Worm (Caenorhabditis elegans): Measurements from ENCODE around the gene dpy-8.

Gene dpy-8

DNA sequence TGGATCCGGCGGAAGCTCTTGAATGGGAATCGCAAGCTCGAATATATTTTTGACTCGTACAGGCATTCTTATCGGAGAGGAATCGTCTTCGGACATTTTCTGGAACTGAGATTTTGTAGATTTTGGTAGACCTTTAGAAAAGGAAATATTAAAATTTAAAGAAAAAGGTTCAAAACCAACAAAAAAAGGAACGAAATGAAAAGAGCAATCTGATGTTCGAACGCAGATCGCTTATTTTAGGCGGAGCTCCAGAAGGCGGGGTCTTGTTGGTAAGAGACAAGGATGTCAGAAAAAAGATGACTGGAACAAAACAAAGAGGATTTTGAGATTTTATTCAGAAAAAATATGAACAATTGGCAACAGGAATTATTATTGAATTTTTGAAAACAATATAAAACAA, 43.3 kb downstream of the dpy-8 start, which contains the start of gene C42D8.9:
Gene C42D8.9, minus strand, starts transcription at position 101 of the 400 bp plus-strand sequence.
- TF ChIP-seq tbx-8 (GFP tag; optimal IDR thresholded peaks at IDR 0.05) (no peak), ceh-83 (GFP tag; optimal IDR thresholded peaks at IDR 0.05) (no peak), sem-2 (GFP tag; optimal IDR thresholded peaks at IDR 0.05) (no peak), ham-2 (GFP tag; optimal IDR thresholded peaks at IDR 0.05) (no peak), mep-1 (tag; optimal IDR thresholded peaks at IDR 0.05) (no peak), elt-1 (tag; optimal IDR thresholded peaks at IDR 0.05; ENCODE audit: borderline replicate concordance, insufficient read depth) (no peak), lin-32 (GFP tag; optimal IDR thresholded peaks at IDR 0.05) (no peak), nhr-28 (tag; optimal IDR thresholded peaks at IDR 0.05) (no peak), mls-2 (tag; optimal IDR thresholded peaks at IDR 0.05) (no peak), zip-8 (tag; optimal IDR thresholded peaks at IDR 0.05) (no peak), nhr-12 (tag; optimal IDR thresholded peaks at IDR 0.05) (no peak), nhr-76 (tag; optimal IDR thresholded peaks at IDR 0.05) (no peak), lin-13 (tag; optimal IDR thresholded peaks at IDR 0.05) (no peak), bed-3 (GFP tag; optimal IDR thresholded peaks at IDR 0.05) (no peak), nhr-237 (tag; optimal IDR thresholded peaks at IDR 0.05) (no peak)

DNA sequence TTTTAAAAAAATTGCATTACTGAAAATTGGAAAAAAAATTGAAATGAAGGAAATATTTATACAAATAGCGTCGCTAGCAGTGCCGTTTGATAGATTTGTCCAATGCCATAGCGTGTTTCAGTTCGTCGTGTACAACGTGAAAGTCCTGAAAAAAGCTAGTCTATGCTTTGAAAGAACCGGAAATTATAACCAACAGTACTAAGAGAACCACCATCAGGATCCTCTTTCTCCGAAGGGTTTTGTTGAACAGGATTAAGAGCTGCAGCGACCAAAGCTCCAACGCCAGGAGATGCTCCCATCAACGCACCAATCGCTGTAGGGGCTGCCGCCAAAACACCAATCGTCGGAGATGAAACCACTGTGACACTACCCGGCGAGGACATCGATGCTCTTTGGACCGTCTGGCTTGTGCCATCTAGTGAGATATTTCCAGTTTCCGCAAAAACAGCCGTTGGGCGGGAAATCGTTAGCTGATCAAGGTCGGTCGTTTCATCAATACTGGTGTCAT, 44.0 kb downstream of the dpy-8 start:
- no peak for TF ChIP-seq unc-120 (tag; optimal IDR thresholded peaks at IDR 0.05; ENCODE audit: poor library complexity, severe bottlenecking)
- TF ChIP-seq elt-1 (tag; optimal IDR thresholded peaks at IDR 0.05; ENCODE audit: borderline replicate concordance, insufficient read depth) = no peak
- no peak for TF ChIP-seq snpc-4 (tag; optimal IDR thresholded peaks at IDR 0.05)
- no peak for TF ChIP-seq sem-2 (GFP tag; optimal IDR thresholded peaks at IDR 0.05)
- TF ChIP-seq ceh-83 (GFP tag; optimal IDR thresholded peaks at IDR 0.05) = no peak
- TF ChIP-seq lin-32 (GFP tag; optimal IDR thresholded peaks at IDR 0.05) = no peak

DNA sequence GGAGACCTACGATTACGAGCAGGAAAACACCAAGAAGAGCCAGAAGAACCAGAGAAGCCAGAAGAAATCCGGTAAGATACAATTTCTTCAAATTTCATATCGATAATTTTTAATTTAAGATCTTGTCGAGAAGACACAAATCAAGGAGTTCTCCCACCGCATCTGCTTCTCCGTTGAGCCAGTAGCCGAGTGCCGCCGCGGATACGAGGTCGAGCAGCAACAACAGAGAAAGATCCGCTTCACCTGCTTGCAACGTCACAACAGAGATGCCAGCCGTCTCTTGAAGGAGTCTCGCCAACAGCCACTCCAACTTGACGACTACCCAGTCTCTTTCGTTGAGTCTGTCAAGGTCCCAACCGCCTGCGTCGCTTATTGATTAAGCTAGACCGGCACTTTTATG, 44.6 kb downstream of the dpy-8 start:
- TF ChIP-seq lin-32 (GFP tag; optimal IDR thresholded peaks at IDR 0.05) = no peak
- TF ChIP-seq mab-5 (tag; optimal IDR thresholded peaks at IDR 0.05) = no peak
- no peak for TF ChIP-seq ces-1 (GFP tag; optimal IDR thresholded peaks at IDR 0.05)
- no peak for TF ChIP-seq lin-13 (tag; optimal IDR thresholded peaks at IDR 0.05)
- TF ChIP-seq nhr-237 (tag; optimal IDR thresholded peaks at IDR 0.05) = no peak
- TF ChIP-seq elt-3 (tag; optimal IDR thresholded peaks at IDR 0.05) = no peak
- no peak for TF ChIP-seq mls-2 (tag; optimal IDR thresholded peaks at IDR 0.05)
- no peak for TF ChIP-seq unc-62 (GFP tag; optimal IDR thresholded peaks at IDR 0.05)
- no peak for TF ChIP-seq nhr-12 (tag; optimal IDR thresholded peaks at IDR 0.05)
- TF ChIP-seq sem-2 (GFP tag; optimal IDR thresholded peaks at IDR 0.05) = no peak
- no peak for TF ChIP-seq zip-8 (tag; optimal IDR thresholded peaks at IDR 0.05)

DNA sequence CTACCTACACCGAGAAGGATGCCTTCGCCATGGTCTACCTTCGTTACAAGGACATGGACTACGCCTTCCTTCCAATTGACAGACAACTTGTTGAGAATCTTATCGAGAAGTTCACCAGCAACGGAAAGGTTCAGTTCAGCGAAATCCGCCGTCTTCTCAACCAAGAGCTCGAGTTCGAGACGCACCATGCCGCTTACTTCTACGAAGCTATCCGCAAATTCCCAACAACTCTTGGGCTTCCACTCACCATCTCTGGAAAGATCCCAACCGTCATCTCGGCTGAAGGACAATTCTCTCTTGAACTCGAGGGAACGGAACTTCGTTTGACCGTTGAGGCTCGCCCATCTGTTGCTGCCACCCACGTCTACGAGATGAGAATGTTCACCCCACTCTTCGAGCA, 46.9 kb downstream of the dpy-8 start:
- TF ChIP-seq nhr-76 (tag; optimal IDR thresholded peaks at IDR 0.05) = no peak
- no peak for TF ChIP-seq flh-1 (GFP tag; optimal IDR thresholded peaks at IDR 0.05)
- no peak for TF ChIP-seq nhr-2 (tag; optimal IDR thresholded peaks at IDR 0.05)
- no peak for TF ChIP-seq ceh-83 (GFP tag; optimal IDR thresholded peaks at IDR 0.05)
- no peak for TF ChIP-seq nhr-12 (tag; optimal IDR thresholded peaks at IDR 0.05)
- TF ChIP-seq sem-2 (GFP tag; optimal IDR thresholded peaks at IDR 0.05) = no peak
- no peak for TF ChIP-seq unc-39 (tag; optimal IDR thresholded peaks at IDR 0.05)
- TF ChIP-seq ham-2 (GFP tag; optimal IDR thresholded peaks at IDR 0.05) = no peak
- TF ChIP-seq mab-5 (tag; optimal IDR thresholded peaks at IDR 0.05) = no peak
- TF ChIP-seq ceh-43 (GFP tag; optimal IDR thresholded peaks at IDR 0.05) = no peak
- no peak for TF ChIP-seq drap-1 (GFP tag; optimal IDR thresholded peaks at IDR 0.05)

DNA sequence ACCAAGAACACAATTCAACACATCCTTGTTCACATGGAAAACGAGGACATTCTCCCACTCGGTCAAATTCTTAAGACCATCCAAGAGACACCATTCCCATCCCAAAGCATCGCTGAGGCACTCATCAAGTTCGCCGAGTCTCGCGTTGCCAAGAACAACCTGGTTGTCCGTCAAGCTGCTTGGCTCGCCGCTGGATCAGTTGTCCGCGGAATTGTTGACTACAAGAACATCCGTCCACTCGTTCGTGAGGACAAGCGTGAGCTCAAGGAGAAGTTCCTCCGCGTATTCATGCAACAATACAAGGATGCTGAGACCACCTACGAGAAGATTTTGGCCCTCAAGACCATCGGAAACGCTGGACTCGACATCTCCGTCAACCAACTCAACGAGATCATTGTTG, 47.9 kb downstream of the dpy-8 start:
- TF ChIP-seq ces-1 (GFP tag; optimal IDR thresholded peaks at IDR 0.05) (no peak), bed-3 (GFP tag; optimal IDR thresholded peaks at IDR 0.05) (no peak), zip-8 (tag; optimal IDR thresholded peaks at IDR 0.05) (no peak), unc-39 (tag; optimal IDR thresholded peaks at IDR 0.05) (no peak), M03D4.4 (tag; optimal IDR thresholded peaks at IDR 0.05) (no peak), ceh-43 (GFP tag; optimal IDR thresholded peaks at IDR 0.05) (no peak), ztf-11 (tag; optimal IDR thresholded peaks at IDR 0.05) (no peak), unc-120 (tag; optimal IDR thresholded peaks at IDR 0.05; ENCODE audit: poor library complexity, severe bottlenecking) (no peak), ham-2 (GFP tag; optimal IDR thresholded peaks at IDR 0.05) (no peak), pha-4 (tag; optimal IDR thresholded peaks at IDR 0.05) (no peak), ceh-39 (tag; optimal IDR thresholded peaks at IDR 0.05) (no peak), lin-13 (tag; optimal IDR thresholded peaks at IDR 0.05) (no peak), snpc-4 (tag; optimal IDR thresholded peaks at IDR 0.05) (no peak), nhr-28 (tag; optimal IDR thresholded peaks at IDR 0.05) (no peak), elt-3 (tag; optimal IDR thresholded peaks at IDR 0.05) (no peak)
